Worm (Caenorhabditis elegans) whole organism, L3 larva: Measurements from ENCODE around the gene E04F6.8.
A peak's percentile ranks its signal among the peaks of the same experiment; 100 is the strongest.

Source experiments
- R02D3.7 ChIP-seq: fragments of 150-350 bp; optimal IDR thresholded peaks from 2 replicates; lab custom pipeline; 2014; ENCODE audit warnings: missing biosample characterization, missing genetic modification characterization
- ZK546.5 ChIP-seq: sonication (generic microtip); optimal IDR thresholded peaks from 2 replicates; lab custom pipeline; 2017; ENCODE audit warnings: missing biosample characterization, missing genetic modification characterization
- aly-2 ChIP-seq: fragments of 150-350 bp; optimal IDR thresholded peaks from 2 replicates; lab custom pipeline; 2014; ENCODE audit warnings: missing biosample characterization, missing genetic modification characterization
- ama-1 ChIP-seq: fragments of 150-350 bp; optimal IDR thresholded peaks from 2 replicates; lab custom pipeline; 2018
- ceh-16 ChIP-seq: sonication (generic microtip); optimal IDR thresholded peaks from 2 replicates; lab custom pipeline; 2017; ENCODE audit warnings: missing biosample characterization, missing genetic modification characterization
- ceh-28 ChIP-seq: fragments of 150-350 bp; optimal IDR thresholded peaks from 2 replicates; lab custom pipeline; 2014; ENCODE audit warnings: missing biosample characterization, missing genetic modification reagents, missing genetic modification characterization
- ceh-82 ChIP-seq: fragments of 150-350 bp; optimal IDR thresholded peaks from 2 replicates; lab custom pipeline; 2014; ENCODE audit warnings: missing biosample characterization, missing genetic modification characterization
- ceh-9 ChIP-seq: sonication (generic microtip); optimal IDR thresholded peaks from 2 replicates; lab custom pipeline; 2018; ENCODE audit warnings: missing biosample characterization, missing genetic modification characterization
- daf-12 ChIP-seq: fragments of 150-350 bp; optimal IDR thresholded peaks from 2 replicates; lab custom pipeline; 2014; ENCODE audit warnings: missing biosample characterization, missing genetic modification reagents, missing genetic modification characterization
- egl-27 ChIP-seq: sonication (generic microtip); optimal IDR thresholded peaks from 4 replicates; lab custom pipeline; 2017; ENCODE audit warnings: missing biosample characterization, missing genetic modification reagents, missing genetic modification characterization
- egl-5 ChIP-seq: fragments of 150-350 bp; optimal IDR thresholded peaks from 2 replicates; lab custom pipeline; 2017; ENCODE audit warnings: missing biosample characterization, missing genetic modification reagents, missing genetic modification characterization, inconsistent platforms
- elt-1 ChIP-seq: fragments of 150-350 bp; optimal IDR thresholded peaks from 2 replicates; lab custom pipeline; 2014; ENCODE audit warnings: missing biosample characterization, missing genetic modification characterization
- elt-2 ChIP-seq: sonication (generic microtip); optimal IDR thresholded peaks from 2 replicates; lab custom pipeline; 2016; ENCODE audit warnings: missing genetic modification reagents, mild to moderate bottlenecking, missing genetic modification characterization, missing compliant biosample characterization
- elt-3 ChIP-seq, 3 experiments: fragments of 150-350 bp in 1 of 3; sonication (generic microtip) in 2 of 3; optimal IDR thresholded peaks; 2 replicates in 2 of 3; 4 replicates in 1 of 3; lab custom pipeline; 2014 to 2017; ENCODE audit warnings: missing biosample characterization in 3 of 3, missing genetic modification characterization in 3 of 3
- eor-1 ChIP-seq, 2 experiments: fragments of 150-350 bp; optimal IDR thresholded peaks; 2 replicates each; lab custom pipeline; 2014 to 2018; ENCODE audit warnings: missing biosample characterization in 2 of 2, missing genetic modification characterization in 2 of 2
- fkh-10 ChIP-seq: sonication (generic microtip); optimal IDR thresholded peaks from 2 replicates; lab custom pipeline; 2017; ENCODE audit warnings: missing biosample characterization, missing genetic modification reagents, missing genetic modification characterization
- fkh-2 ChIP-seq: fragments of 150-350 bp; optimal IDR thresholded peaks from 2 replicates; lab custom pipeline; 2014; ENCODE audit warnings: missing biosample characterization, missing genetic modification reagents, missing genetic modification characterization
- fos-1 ChIP-seq: fragments of 150-350 bp; optimal IDR thresholded peaks from 2 replicates; lab custom pipeline; 2014; ENCODE audit warnings: missing biosample characterization, missing genetic modification characterization
- hmg-11 ChIP-seq: sonication (generic microtip); optimal IDR thresholded peaks from 2 replicates; lab custom pipeline; 2016; ENCODE audit warnings: missing genetic modification characterization, missing compliant biosample characterization
- jun-1 ChIP-seq: fragments of 150-350 bp; optimal IDR thresholded peaks from 2 replicates; lab custom pipeline; 2014; ENCODE audit warnings: missing biosample characterization, missing genetic modification reagents, missing genetic modification characterization
- lin-15B ChIP-seq: fragments of 150-350 bp; optimal IDR thresholded peaks from 2 replicates; lab custom pipeline; 2014; ENCODE audit warnings: missing biosample characterization, missing genetic modification characterization
- lin-39 ChIP-seq: fragments of 150-350 bp; optimal IDR thresholded peaks from 2 replicates; lab custom pipeline; 2018; ENCODE audit warnings: missing biosample characterization, missing genetic modification reagents, missing genetic modification characterization
- lsy-12 ChIP-seq: sonication (generic microtip); optimal IDR thresholded peaks from 2 replicates; lab custom pipeline; 2016; ENCODE audit warnings: mild to moderate bottlenecking, missing genetic modification characterization, missing compliant biosample characterization
- mdl-1 ChIP-seq: fragments of 150-350 bp; optimal IDR thresholded peaks from 2 replicates; lab custom pipeline; 2014; ENCODE audit warnings: missing biosample characterization, missing genetic modification characterization
- mml-1 ChIP-seq: fragments of 150-350 bp; sonication (generic microtip); optimal IDR thresholded peaks from 3 replicates; lab custom pipeline; 2014; ENCODE audit warnings: missing biosample characterization, missing genetic modification characterization
- nfya-1 ChIP-seq: sonication (generic microtip); optimal IDR thresholded peaks from 2 replicates; lab custom pipeline; 2017; ENCODE audit warnings: missing genetic modification characterization, mild to moderate bottlenecking, missing compliant biosample characterization, antibody characterized with exemption, moderate library complexity; ENCODE audit not compliant: insufficient read depth
- nhr-11 ChIP-seq: fragments of 150-350 bp; optimal IDR thresholded peaks from 2 replicates; lab custom pipeline; 2014; ENCODE audit warnings: missing biosample characterization, missing genetic modification characterization
- nhr-12 ChIP-seq: fragments of 150-350 bp; optimal IDR thresholded peaks from 2 replicates; lab custom pipeline; 2014; ENCODE audit warnings: missing biosample characterization, missing genetic modification characterization
- nhr-23 ChIP-seq: fragments of 150-350 bp; optimal IDR thresholded peaks from 2 replicates; lab custom pipeline; 2014; ENCODE audit warnings: missing biosample characterization, missing genetic modification reagents, missing genetic modification characterization
- nhr-237 ChIP-seq: fragments of 150-350 bp; optimal IDR thresholded peaks from 2 replicates; lab custom pipeline; 2014; ENCODE audit warnings: missing biosample characterization, missing genetic modification characterization
- nhr-25 ChIP-seq: sonication (generic microtip); optimal IDR thresholded peaks from 2 replicates; lab custom pipeline; 2017; ENCODE audit warnings: missing biosample characterization, missing genetic modification characterization
- nhr-28 ChIP-seq: fragments of 150-350 bp; optimal IDR thresholded peaks from 2 replicates; lab custom pipeline; 2014; ENCODE audit warnings: missing biosample characterization, missing genetic modification characterization
- nhr-43 ChIP-seq: sonication (generic microtip); optimal IDR thresholded peaks from 2 replicates; lab custom pipeline; 2016; ENCODE audit warnings: mild to moderate bottlenecking, missing genetic modification characterization, missing compliant biosample characterization; ENCODE audit not compliant: poor library complexity, severe bottlenecking
- nhr-67 ChIP-seq: fragments of 150-350 bp; optimal IDR thresholded peaks from 2 replicates; lab custom pipeline; 2014; ENCODE audit warnings: missing biosample characterization, missing genetic modification characterization
- nhr-76 ChIP-seq: fragments of 150-350 bp; sonication (generic microtip); optimal IDR thresholded peaks from 5 replicates; lab custom pipeline; 2014; ENCODE audit warnings: missing biosample characterization, missing genetic modification characterization
- nhr-77 ChIP-seq: fragments of 150-350 bp; optimal IDR thresholded peaks from 2 replicates; lab custom pipeline; 2014; ENCODE audit warnings: missing biosample characterization, missing genetic modification characterization
- pha-4 ChIP-seq: fragments of 150-350 bp; optimal IDR thresholded peaks from 2 replicates; lab custom pipeline; 2014; ENCODE audit warnings: missing biosample characterization, missing genetic modification reagents, missing genetic modification characterization
- pqm-1 ChIP-seq: fragments of 150-350 bp; optimal IDR thresholded peaks from 2 replicates; lab custom pipeline; 2017; ENCODE audit warnings: missing biosample characterization, missing genetic modification characterization, inconsistent platforms
- sea-2 ChIP-seq: fragments of 150-350 bp; sonication (generic microtip); optimal IDR thresholded peaks from 4 replicates; lab custom pipeline; 2014; ENCODE audit warnings: missing biosample characterization, missing genetic modification reagents, missing genetic modification characterization
- skn-1 ChIP-seq: fragments of 150-350 bp; optimal IDR thresholded peaks from 2 replicates; lab custom pipeline; 2014; ENCODE audit warnings: missing biosample characterization, missing genetic modification characterization
- snpc-4 ChIP-seq: fragments of 150-350 bp; optimal IDR thresholded peaks from 2 replicates; lab custom pipeline; 2014; ENCODE audit warnings: missing biosample characterization, missing genetic modification characterization
- tbx-2 ChIP-seq: sonication (generic microtip); optimal IDR thresholded peaks from 2 replicates; lab custom pipeline; 2016; ENCODE audit warnings: mild to moderate bottlenecking, missing genetic modification characterization, missing compliant biosample characterization
- unc-39 ChIP-seq: sonication (generic microtip); optimal IDR thresholded peaks from 4 replicates; lab custom pipeline; 2017; ENCODE audit warnings: missing biosample characterization, missing genetic modification characterization
- zag-1 ChIP-seq: fragments of 150-350 bp; optimal IDR thresholded peaks from 2 replicates; lab custom pipeline; 2014; ENCODE audit warnings: missing biosample characterization, missing genetic modification characterization
- ztf-11 ChIP-seq: fragments of 150-350 bp; optimal IDR thresholded peaks from 2 replicates; lab custom pipeline; 2014; ENCODE audit warnings: missing biosample characterization, missing genetic modification characterization

The E04F6.8 gene

ce11 chrII:7187110-7187509 lies 24.1 kb downstream of the E04F6.8 start, which contains the start of gene C27H5.6:
Gene C27H5.6 (minus strand): TSS chrII:7187210.
- TF ChIP-seq ama-1 (no peak), mdl-1 (tag; lab: Kevin White, UChicago) (no peak), sea-2 (GFP tag; lab: Kevin White, UChicago) (no peak), nhr-23 (no peak), lin-39 (tag; lab: Kevin White, UChicago) (no peak), nhr-12 (tag; lab: Kevin White, UChicago) (no peak), ceh-9 (tag; lab: Kevin White, UChicago) (no peak), ceh-16 (no peak), lsy-12 (tag; lab: Kevin White, UChicago) (no peak), hmg-11 (tag; lab: Kevin White, UChicago) (no peak), ZK546.5 (no peak)

ce11 chrII:7186117-7186516 lies 25.1 kb downstream of the E04F6.8 start:
- TF ChIP-seq aly-2: no peak
- TF ChIP-seq tbx-2: no peak
- no peak for TF ChIP-seq ceh-28 (tag; lab: Kevin White, UChicago)
- TF ChIP-seq hmg-11 (tag; lab: Kevin White, UChicago): no peak
- no peak for TF ChIP-seq nhr-11 (tag; lab: Kevin White, UChicago)
- TF ChIP-seq unc-39 (tag; lab: Kevin White, UChicago): no peak
- TF ChIP-seq lsy-12 (tag; lab: Kevin White, UChicago): no peak
- no peak for TF ChIP-seq daf-12 (tag; lab: Kevin White, UChicago)
- TF ChIP-seq ceh-9 (tag; lab: Kevin White, UChicago): no peak
- no peak for TF ChIP-seq lin-15B (tag; lab: Kevin White, UChicago)
- no peak for TF ChIP-seq eor-1 (tag; optimal IDR thresholded peaks at IDR 0.05; lab: Kevin White, UChicago)
- no peak for TF ChIP-seq lin-39 (tag; lab: Kevin White, UChicago)
- no peak for TF ChIP-seq mml-1 (tag; lab: Kevin White, UChicago)
- no peak for TF ChIP-seq jun-1 (tag; lab: Kevin White, UChicago)
- no peak for TF ChIP-seq fkh-2 (tag; lab: Kevin White, UChicago)

- no peak for TF ChIP-seq ceh-28 (tag; lab: Kevin White, UChicago)
- peak; percentile 11 for TF ChIP-seq pqm-1 (tag; lab: Kevin White, UChicago)
- no peak for TF ChIP-seq elt-1
- TF ChIP-seq lin-39 (tag; lab: Kevin White, UChicago): peak; percentile 68
- TF ChIP-seq R02D3.7: peak; percentile 16
- TF ChIP-seq nhr-76: no peak
- no peak for TF ChIP-seq ceh-16
- peak; percentile 25 for TF ChIP-seq egl-5 (tag; lab: Kevin White, UChicago)
- no peak for TF ChIP-seq ceh-9 (tag; lab: Kevin White, UChicago)
- TF ChIP-seq daf-12 (tag; lab: Kevin White, UChicago): no peak
- peak; percentile 62 for TF ChIP-seq tbx-2
- no peak for TF ChIP-seq ztf-11 (tag; lab: Kevin White, UChicago)
- peak; percentile 60 for TF ChIP-seq snpc-4 (tag; lab: Kevin White, UChicago)
- no peak for TF ChIP-seq sea-2 (GFP tag; lab: Kevin White, UChicago)
- TF ChIP-seq nfya-1 (tag; lab: Kevin White, UChicago): peak; percentile 68
- peak; percentile 59 for TF ChIP-seq ceh-82
- TF ChIP-seq aly-2: no peak
- peak; percentile 27 for TF ChIP-seq nhr-77 (tag; lab: Kevin White, UChicago)
- TF ChIP-seq zag-1: no peak
- peak; percentile 75 for TF ChIP-seq nhr-43
- TF ChIP-seq nhr-23: no peak
- no peak for TF ChIP-seq eor-1 (tag; optimal IDR thresholded peaks at IDR 0.05; lab: Kevin White, UChicago)
- TF ChIP-seq elt-3 (tag; optimal IDR thresholded peaks at IDR 0.05; lab: Kevin White, UChicago): no peak
- TF ChIP-seq nhr-11 (tag; lab: Kevin White, UChicago): no peak
- no peak for TF ChIP-seq unc-39 (tag; lab: Kevin White, UChicago)
- TF ChIP-seq ama-1: peak; percentile 69
- no peak for TF ChIP-seq mdl-1 (tag; lab: Kevin White, UChicago)
- no peak for TF ChIP-seq ZK546.5
- TF ChIP-seq elt-2 (tag; lab: Kevin White, UChicago): peak; percentile 36
- no peak for TF ChIP-seq nhr-28 (tag; lab: Kevin White, UChicago)
- TF ChIP-seq nhr-25 (tag; lab: Kevin White, UChicago): no peak
- no peak for TF ChIP-seq fos-1
- TF ChIP-seq lsy-12 (tag; lab: Kevin White, UChicago): no peak
- no peak for TF ChIP-seq egl-27
- TF ChIP-seq nhr-237 (tag; lab: Kevin White, UChicago): no peak
- TF ChIP-seq fkh-10 (GFP tag; lab: Kevin White, UChicago): no peak
- no peak for TF ChIP-seq nhr-67
- TF ChIP-seq pha-4: peak; percentile 87
- TF ChIP-seq fkh-2 (tag; lab: Kevin White, UChicago): no peak
- peak; percentile 6 for TF ChIP-seq skn-1 (tag; lab: Kevin White, UChicago)
- peak; percentile 15 for TF ChIP-seq jun-1 (tag; lab: Kevin White, UChicago)
These were observed 27.5 kb downstream of the E04F6.8 start, which contains the start of gene pdl-1 for ce11 chrII:7183493-7184272. Gene pdl-1 (plus strand): TSS chrII:7183801.
